Fruit fly (Drosophila melanogaster) Kc167 (cell line): ENCODE data around the gene Spc25.

ENCODE experiments used
- Myc ChIP-seq: fragments of >200 bp; optimal IDR thresholded peaks from 2 replicates; lab custom pipeline; 2017; ENCODE audit warnings: missing external identifiers
- Sin3A ChIP-seq: fragments of >200 bp; optimal IDR thresholded peaks from 2 replicates; lab custom pipeline; 2018; ENCODE audit warnings: missing external identifiers
- h ChIP-seq: fragments of >200 bp; optimal IDR thresholded peaks from 3 replicates; lab custom pipeline; 2018; ENCODE audit warnings: missing external identifiers
- insv ChIP-seq: fragments of >200 bp; optimal IDR thresholded peaks from 3 replicates; lab custom pipeline; 2018; ENCODE audit warnings: missing external identifiers
- psq ChIP-seq: fragments of >200 bp; optimal IDR thresholded peaks from 2 replicates; lab custom pipeline; 2017; ENCODE audit warnings: missing external identifiers
- ttk ChIP-seq: sonication (Bioruptor generic); optimal IDR thresholded peaks from 2 replicates; lab custom pipeline; 2017; ENCODE audit warnings: missing external identifiers

Spc25 gene

DNA sequence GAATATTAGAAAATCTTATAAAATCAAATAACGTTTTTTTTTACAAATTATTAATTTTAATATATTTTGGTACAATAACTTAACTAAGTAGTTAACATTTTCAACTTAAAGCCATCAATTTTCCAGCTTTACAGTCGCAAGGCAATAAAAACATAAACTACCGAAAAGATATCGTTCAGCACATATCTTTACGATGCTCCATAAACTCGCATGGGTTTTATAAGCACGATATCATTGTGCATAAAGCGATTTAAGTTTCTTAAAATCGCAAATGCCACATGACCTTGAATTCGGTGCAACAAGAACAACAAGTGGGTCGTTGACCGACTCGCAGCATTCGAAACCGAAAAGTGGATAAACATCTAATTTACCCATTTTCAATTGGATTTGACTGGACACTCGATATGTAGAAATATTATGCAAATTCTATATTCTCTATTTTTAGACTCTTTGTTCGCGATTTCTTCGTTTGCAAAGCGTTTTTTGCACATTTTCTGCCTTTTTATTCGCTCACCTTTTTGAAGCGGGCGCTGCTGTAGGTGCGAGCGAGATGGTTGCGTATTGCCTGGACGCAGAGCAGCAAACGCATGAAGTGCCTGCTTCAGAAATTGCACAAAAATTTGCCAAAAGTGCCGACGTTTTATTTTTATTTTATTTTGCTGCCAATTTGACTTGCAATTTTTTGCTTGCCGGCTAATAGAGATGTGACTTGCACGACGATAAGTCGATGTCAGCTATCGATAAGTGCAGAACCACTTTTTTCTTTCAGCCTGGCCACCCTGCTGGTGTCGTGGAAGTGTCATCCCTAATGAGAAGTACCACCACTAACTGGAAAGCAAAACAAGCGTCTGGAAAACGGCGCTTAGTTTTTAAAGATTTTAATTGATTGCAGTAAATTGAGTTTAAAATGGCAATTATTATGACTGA lies at the start of gene Spc25:
TSS of gene Spc25 (plus strand) at position 817 of the 927 bp plus-strand sequence.
- TF ChIP-seq psq (no peak), h (no peak), Sin3A (lab: Kevin White, UChicago) (no peak), ttk (lab: Kevin White, UChicago) (no peak), insv (lab: Kevin White, UChicago) (no peak), Myc (lab: Kevin White, UChicago) (no peak)

DNA sequence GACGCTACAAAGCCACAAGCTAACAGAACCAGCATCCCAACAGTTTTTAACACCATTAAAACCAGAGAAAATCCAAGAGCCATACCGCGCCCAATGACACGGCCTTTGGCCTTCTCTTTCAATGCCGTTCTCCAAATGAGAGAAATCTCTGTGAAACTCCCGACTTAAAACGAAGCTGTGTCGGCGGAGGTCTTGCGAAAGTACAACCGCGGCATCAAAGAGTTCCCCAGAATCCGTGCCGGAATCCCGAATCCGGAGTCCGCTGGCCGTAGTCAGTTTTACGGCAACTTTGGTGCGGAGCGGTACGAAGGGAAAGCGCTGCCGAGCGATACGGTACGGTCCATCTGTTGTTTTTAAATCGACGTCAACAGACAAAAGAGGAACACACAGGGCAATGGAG lies 45.7 kb upstream of the Spc25 start, which contains the start of gene beat-Vb:
TSS of gene beat-Vb (plus strand) at position 246 of the 400 bp plus-strand sequence.
- no peak for TF ChIP-seq h
- TF ChIP-seq Sin3A (lab: Kevin White, UChicago), result no peak
- TF ChIP-seq ttk (lab: Kevin White, UChicago), result no peak
- no peak for TF ChIP-seq Myc (lab: Kevin White, UChicago)
- TF ChIP-seq insv (lab: Kevin White, UChicago), result no peak
- no peak for TF ChIP-seq psq

- TF ChIP-seq insv (lab: Kevin White, UChicago), result no peak
- TF ChIP-seq Sin3A (lab: Kevin White, UChicago), result no peak
- TF ChIP-seq h, result no peak
- no peak for TF ChIP-seq psq
Measured at dm6 chr3R:12957388-12957787, 4.2 kb upstream of the Spc25 start.

DNA sequence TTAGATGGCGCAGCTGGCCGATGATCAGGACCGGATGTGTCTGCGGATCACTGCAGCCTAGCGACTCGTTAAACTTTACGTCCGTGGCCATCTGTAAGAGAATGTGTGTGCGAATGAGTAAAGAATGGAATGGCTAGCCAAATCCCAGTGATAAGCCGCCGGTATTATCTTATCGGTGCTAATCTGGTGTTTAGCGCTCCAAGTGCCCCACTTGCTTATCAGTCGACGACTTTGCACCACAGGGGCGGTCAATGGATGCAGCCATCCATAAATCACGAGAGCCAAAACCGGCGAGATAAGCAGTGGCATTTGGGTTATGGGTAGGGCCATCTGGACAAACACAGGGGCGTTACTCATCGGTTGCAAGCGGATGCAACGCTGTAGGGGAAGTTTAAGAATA lies 1.3 kb upstream of the Spc25 start:
- no peak for TF ChIP-seq h
- no peak for TF ChIP-seq ttk (lab: Kevin White, UChicago)
- no peak for TF ChIP-seq Sin3A (lab: Kevin White, UChicago)
- no peak for TF ChIP-seq insv (lab: Kevin White, UChicago)
- TF ChIP-seq Myc (lab: Kevin White, UChicago), result no peak
- TF ChIP-seq psq, result no peak

DNA sequence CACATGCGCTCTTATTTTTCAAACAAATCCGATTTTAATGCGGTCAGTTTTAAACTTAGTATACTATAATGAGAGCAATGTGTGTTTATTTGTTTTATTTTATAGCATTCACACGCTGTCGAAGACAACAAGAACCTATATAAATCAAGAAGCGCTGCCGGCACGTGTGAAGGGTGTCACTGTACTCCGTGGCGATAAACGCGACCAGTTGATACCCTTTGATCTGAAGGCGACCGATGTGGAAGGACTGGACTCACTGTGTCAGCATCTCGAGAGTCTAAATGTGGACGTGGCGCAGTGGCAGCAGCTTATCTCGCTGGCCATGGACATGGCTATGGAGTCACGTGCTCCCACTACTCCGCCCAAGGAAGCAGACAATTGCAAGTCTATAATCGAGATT lies 1.1 kb downstream of the Spc25 start:
- no peak for TF ChIP-seq psq
- TF ChIP-seq Myc (lab: Kevin White, UChicago), result no peak
- no peak for TF ChIP-seq Sin3A (lab: Kevin White, UChicago)
- TF ChIP-seq ttk (lab: Kevin White, UChicago), result no peak
- TF ChIP-seq insv (lab: Kevin White, UChicago), result no peak
- no peak for TF ChIP-seq h

DNA sequence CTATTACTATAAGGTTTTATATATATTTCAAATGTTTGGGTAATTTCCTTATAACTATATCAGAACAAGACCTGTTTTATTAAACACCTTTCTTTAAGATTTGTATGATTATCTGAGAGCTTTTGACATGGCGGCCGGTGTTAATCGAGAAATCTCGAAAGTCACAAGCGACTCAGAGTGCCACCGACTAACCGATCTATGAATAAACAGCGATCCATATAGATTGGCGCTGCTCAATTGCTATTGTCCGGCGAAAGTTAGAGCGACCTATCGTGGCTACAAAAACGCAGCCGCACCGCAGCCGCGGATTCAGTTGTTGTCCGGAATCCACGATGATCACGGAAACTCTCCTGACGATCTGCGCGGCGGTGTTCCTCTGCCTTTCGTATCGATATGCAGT lies 1.9 kb downstream of the Spc25 start, which contains the start of gene Cyp304a1:
TSS of gene Cyp304a1 (plus strand) at position 301 of the 400 bp plus-strand sequence.
- TF ChIP-seq Myc (lab: Kevin White, UChicago), result no peak

DNA sequence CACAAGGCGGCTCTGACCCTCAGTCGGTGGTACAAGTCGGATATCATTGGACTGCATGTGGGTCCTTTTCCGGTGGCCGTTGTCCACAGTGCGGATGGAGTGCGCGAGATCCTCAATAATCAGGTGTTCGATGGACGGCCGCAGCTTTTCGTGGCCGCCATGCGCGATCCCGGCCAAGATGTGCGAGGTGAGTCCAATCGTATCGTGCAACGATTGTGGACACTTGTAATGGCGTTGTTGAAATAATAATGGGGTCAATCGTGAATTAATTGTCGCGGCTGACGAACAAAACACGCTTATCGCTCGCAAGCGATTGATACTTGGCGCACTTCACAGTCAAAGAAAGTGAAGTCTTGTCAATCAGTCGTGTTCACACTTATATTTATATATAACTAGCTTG lies 2.5 kb downstream of the Spc25 start:
- TF ChIP-seq Sin3A (lab: Kevin White, UChicago) (no peak), ttk (lab: Kevin White, UChicago) (no peak), insv (lab: Kevin White, UChicago) (no peak), Myc (lab: Kevin White, UChicago) (no peak)

- TF ChIP-seq insv (lab: Kevin White, UChicago) (no peak), psq (no peak), ttk (lab: Kevin White, UChicago) (no peak), Myc (lab: Kevin White, UChicago) (no peak), Sin3A (lab: Kevin White, UChicago) (no peak), h (no peak)
Measured at dm6 chr3R:12967612-12968011, 6.1 kb downstream of the Spc25 start, which contains the start of the genes CG14384 and grsm. Gene CG14384 (minus strand): TSS chr3R:12967712. Gene grsm (minus strand): TSS chr3R:12967712.

dm6 chr3R:12972106-12972505 lies 10.6 kb downstream of the Spc25 start:
- TF ChIP-seq h (no peak), insv (lab: Kevin White, UChicago) (no peak), ttk (lab: Kevin White, UChicago) (no peak)

dm6 chr3R:12974447-12974846 lies 12.9 kb downstream of the Spc25 start:
- TF ChIP-seq Myc (lab: Kevin White, UChicago) (no peak), h (no peak), ttk (lab: Kevin White, UChicago) (no peak), Sin3A (lab: Kevin White, UChicago) (no peak), psq (no peak)

dm6 chr3R:12975223-12975622 lies 13.7 kb downstream of the Spc25 start:
- TF ChIP-seq insv (lab: Kevin White, UChicago), result no peak
- no peak for TF ChIP-seq Myc (lab: Kevin White, UChicago)
- no peak for TF ChIP-seq ttk (lab: Kevin White, UChicago)
- TF ChIP-seq Sin3A (lab: Kevin White, UChicago), result no peak
- no peak for TF ChIP-seq h
- no peak for TF ChIP-seq psq

DNA sequence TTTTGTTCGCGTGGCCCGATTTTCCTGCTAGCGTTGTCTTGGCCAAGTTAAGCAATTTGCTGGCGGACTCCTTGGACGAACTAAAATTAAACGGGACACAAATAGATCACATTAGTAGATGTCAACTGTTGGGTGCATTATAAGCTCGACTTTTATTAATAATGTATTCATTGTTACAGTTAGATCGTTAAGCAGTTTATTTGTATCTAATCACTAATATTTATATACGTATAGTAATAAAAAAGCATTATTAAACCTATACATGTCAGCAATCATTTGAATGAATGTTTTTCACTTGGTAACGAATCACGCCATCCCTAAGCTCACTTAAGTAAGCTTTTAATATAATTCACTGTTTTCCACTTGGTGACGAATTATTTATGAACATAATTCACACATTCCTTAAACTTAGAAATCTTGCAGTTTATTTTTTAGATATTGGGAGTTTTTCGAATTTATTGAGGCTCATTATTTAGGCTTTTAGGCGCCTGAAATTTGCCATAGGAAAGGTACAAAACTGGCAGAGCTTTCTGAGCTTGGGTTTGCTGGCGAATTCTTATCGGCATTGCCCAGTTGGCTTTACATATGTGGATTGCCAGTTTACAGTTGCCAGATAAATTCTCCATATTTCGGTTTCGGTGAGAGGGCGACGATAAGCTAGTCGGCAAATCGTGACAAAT lies 16.0 kb downstream of the Spc25 start, which contains the start of the genes CG7381 and CG7091:
TSS of gene CG7381 (minus strand) at position 101 of the 680 bp plus-strand sequence.
TSS of gene CG7091 (plus strand) at position 630 of the 680 bp plus-strand sequence.
- TF ChIP-seq Myc (lab: Kevin White, UChicago) (no peak), psq (no peak), insv (lab: Kevin White, UChicago) (no peak), Sin3A (lab: Kevin White, UChicago) (no peak), ttk (lab: Kevin White, UChicago) (no peak), h (no peak)
